Fruit fly (Drosophila melanogaster): Measurements from ENCODE around the gene CG42507.

The CG42507 gene

dm6 chr3L:14781082-14781862, 23.5 kb upstream of the CG42507 start (continued):
- TF ChIP-seq ash1 (GFP tag; optimal IDR thresholded peaks at IDR 0.05): no peak
- peak; percentile 55 for TF ChIP-seq CG30431 (GFP tag; optimal IDR thresholded peaks at IDR 0.05)
- peak; percentile 80 for TF ChIP-seq Ssrp (tag; optimal IDR thresholded peaks at IDR 0.05)
- peak; percentile 23 for TF ChIP-seq slou (GFP tag; optimal IDR thresholded peaks at IDR 0.05)
- 0 out of 2 replicates have a peak, but pooled peaks have one; percentile 13 for TF ChIP-seq CG9932 (GFP tag; IDR thresholded peaks at IDR 0.05)
- TF ChIP-seq CG6272 (GFP tag; IDR thresholded peaks at IDR 0.05): no peak
- TF ChIP-seq Oaz (GFP tag; IDR thresholded peaks at IDR 0.05): no peak
- TF ChIP-seq CG4707 (GFP tag; optimal IDR thresholded peaks at IDR 0.05): peak; percentile 61
- TF ChIP-seq CG4617 (GFP tag; optimal IDR thresholded peaks at IDR 0.05; ENCODE audit: borderline replicate concordance): peak; percentile 2
- TF ChIP-seq Optix (GFP tag; IDR thresholded peaks at IDR 0.05): no peak
- TF ChIP-seq jing (GFP tag; optimal IDR thresholded peaks at IDR 0.05): no peak
- TF ChIP-seq CG10543 (GFP tag; optimal IDR thresholded peaks at IDR 0.05): peak; percentile 82
- peak; percentile 58 for TF ChIP-seq CG2120 (GFP tag; optimal IDR thresholded peaks at IDR 0.05)
- TF ChIP-seq CG8478 (optimal IDR thresholded peaks at IDR 0.05): no peak
- no peak for TF ChIP-seq dimm (GFP tag; IDR thresholded peaks at IDR 0.05)
- peak; percentile 32 for TF ChIP-seq Fer3 (tag; optimal IDR thresholded peaks at IDR 0.05)
- TF ChIP-seq twi (tag; optimal IDR thresholded peaks at IDR 0.05): peak; percentile 69
- no peak for TF ChIP-seq dm (GFP tag; optimal IDR thresholded peaks at IDR 0.05)
- TF ChIP-seq mam (GFP tag; optimal IDR thresholded peaks at IDR 0.05): peak; percentile 51
- peak; percentile 67 for TF ChIP-seq Blimp-1 (GFP tag; optimal IDR thresholded peaks at IDR 0.05)
- peak; percentile 61 for TF ChIP-seq CG31365 (tag; optimal IDR thresholded peaks at IDR 0.05)
- TF ChIP-seq gce (GFP tag; IDR thresholded peaks at IDR 0.05): no peak
- peak; percentile 100 for TF ChIP-seq CG8388 (GFP tag; optimal IDR thresholded peaks at IDR 0.05)
- no peak for TF ChIP-seq Kr (GFP tag; optimal IDR thresholded peaks at IDR 0.05)
- peak; percentile 51 for TF ChIP-seq ind (GFP tag; optimal IDR thresholded peaks at IDR 0.05)
- peak; percentile 42 for TF ChIP-seq CG12299 (tag; optimal IDR thresholded peaks at IDR 0.05)

dm6 chr3L:14780187-14780586, 22.4 kb upstream of the CG42507 start:
- peak; percentile 34 for TF ChIP-seq Sox102F (GFP tag; optimal IDR thresholded peaks at IDR 0.05)
- peak; percentile 40 for TF ChIP-seq PHDP (tag; optimal IDR thresholded peaks at IDR 0.05)
- TF ChIP-seq unc-4 (GFP tag; IDR thresholded peaks at IDR 0.05; ENCODE audit: partially characterized antibody): no peak
- peak; percentile 6 for TF ChIP-seq sima (GFP tag; optimal IDR thresholded peaks at IDR 0.05)
- no peak for TF ChIP-seq Lim3 (GFP tag; IDR thresholded peaks at IDR 0.05)
- TF ChIP-seq yki (optimal IDR thresholded peaks at IDR 0.05): no peak
- no peak for TF ChIP-seq D (optimal IDR thresholded peaks at IDR 0.05)
- TF ChIP-seq D (GFP tag; optimal IDR thresholded peaks at IDR 0.05): peak; percentile 22
- TF ChIP-seq CG14965 (GFP tag; optimal IDR thresholded peaks at IDR 0.05; ENCODE audit: borderline replicate concordance): no peak
- no peak for TF ChIP-seq aop (GFP tag; IDR thresholded peaks at IDR 0.05)
- TF ChIP-seq hth (optimal IDR thresholded peaks at IDR 0.05): no peak
- TF ChIP-seq CG2199 (GFP tag; IDR thresholded peaks at IDR 0.05): no peak
- TF ChIP-seq CG12236 (GFP tag; optimal IDR thresholded peaks at IDR 0.05): peak; percentile 46
- TF ChIP-seq CG34376 (GFP tag; optimal IDR thresholded peaks at IDR 0.05): peak; percentile 44
- TF ChIP-seq her (GFP tag; optimal IDR thresholded peaks at IDR 0.05): no peak
- peak; percentile 59; the same call in 1 of the 2 replicates for TF ChIP-seq HLH3B (GFP tag; IDR thresholded peaks at IDR 0.05)
- TF ChIP-seq fru (optimal IDR thresholded peaks at IDR 0.05): no peak
- TF ChIP-seq CG18011 (GFP tag; optimal IDR thresholded peaks at IDR 0.05): no peak
- peak in 1 of 2 experiments; percentile 62 for TF ChIP-seq bsh (GFP tag; optimal IDR thresholded peaks at IDR 0.05)
- TF ChIP-seq CG10274 (GFP tag; optimal IDR thresholded peaks at IDR 0.05): no peak
- TF ChIP-seq z (GFP tag; IDR thresholded peaks at IDR 0.05): 0 out of 3 replicates have a peak, but pooled peaks have one; percentile 12
- peak in 1 of 3 experiments; percentile 29 for TF ChIP-seq lola (GFP tag; optimal IDR thresholded peaks at IDR 0.05)
- peak; percentile 71 for TF ChIP-seq CG12071 (GFP tag; optimal IDR thresholded peaks at IDR 0.05)
- TF ChIP-seq Mes4 (GFP tag; optimal IDR thresholded peaks at IDR 0.05): peak; percentile 21
- TF ChIP-seq Dbx (GFP tag; IDR thresholded peaks at IDR 0.05): 0 out of 3 replicates have a peak, but pooled peaks have one; percentile 8
- no peak for TF ChIP-seq CG7786 (GFP tag; optimal IDR thresholded peaks at IDR 0.05)
